Fruit fly (Drosophila melanogaster) whole organism, embryonic: ENCODE measurements around the gene CG3434.
A peak's percentile ranks its signal among the peaks of the same experiment; 100 is the strongest.

Experiments used
- Aef1 ChIP-seq: fragments of 200-800 bp; sonication (Bioruptor generic); IDR thresholded peaks from 3 replicates; pipeline ENCODE4 v1.3.6; 2022; ENCODE audit warnings: missing biosample characterization, missing genetic modification characterization
- Bteb2 ChIP-seq: fragments of 200-800 bp; sonication (Bioruptor generic); optimal IDR thresholded peaks from 2 replicates; lab custom pipeline; 2016; ENCODE audit warnings: missing biosample characterization, missing genetic modification characterization
- C15 ChIP-seq: fragments of 200-800 bp; sonication (Bioruptor generic); IDR thresholded peaks from 3 replicates; pipeline ENCODE4 v1.3.6; 2022; ENCODE audit warnings: missing biosample characterization, missing genetic modification characterization
- CG10267 ChIP-seq: fragments of 200-800 bp; sonication (Bioruptor generic); optimal IDR thresholded peaks from 2 replicates; lab custom pipeline; 2018; ENCODE audit warnings: missing biosample characterization, mild to moderate bottlenecking, missing genetic modification characterization, moderate library complexity
- CG10979 ChIP-seq: fragments of 200-800 bp; sonication (Bioruptor generic); optimal IDR thresholded peaks from 2 replicates; lab custom pipeline; 2018; ENCODE audit warnings: missing biosample characterization, mild to moderate bottlenecking, missing genetic modification characterization, moderate library complexity
- CG11695 ChIP-seq: fragments of 200-800 bp; sonication (Bioruptor generic); IDR thresholded peaks from 3 replicates; pipeline ENCODE4 v1.3.6; 2022; ENCODE audit warnings: missing biosample characterization, missing genetic modification characterization
- CG11696 ChIP-seq: fragments of 200-800 bp; sonication (Bioruptor generic); IDR thresholded peaks from 2 replicates; pipeline ENCODE4 v1.3.6; 2022; ENCODE audit warnings: missing biosample characterization, missing genetic modification characterization
- CG12071 ChIP-seq: fragments of 200-800 bp; sonication (Bioruptor generic); optimal IDR thresholded peaks from 3 replicates; lab custom pipeline; 2018; ENCODE audit warnings: missing biosample characterization, mild to moderate bottlenecking, missing genetic modification characterization
- CG12659 ChIP-seq: fragments of 200-800 bp; sonication (Bioruptor generic); optimal IDR thresholded peaks from 3 replicates; lab custom pipeline; 2017; ENCODE audit warnings: mild to moderate bottlenecking, missing biosample characterization, missing genetic modification reagents, missing genetic modification characterization
- CG12942 ChIP-seq: fragments of 200-800 bp; sonication (Bioruptor generic); optimal IDR thresholded peaks from 3 replicates; lab custom pipeline; 2016; ENCODE audit warnings: missing biosample characterization, missing genetic modification characterization
- CG13424 ChIP-seq: fragments of 200-800 bp; sonication (Bioruptor generic); optimal IDR thresholded peaks from 2 replicates; lab custom pipeline; 2019; ENCODE audit warnings: missing biosample characterization, mild to moderate bottlenecking, missing genetic modification characterization, moderate library complexity
- CG14965 ChIP-seq: fragments of 200-800 bp; sonication (Bioruptor generic); optimal IDR thresholded peaks from 2 replicates; lab custom pipeline; 2016; ENCODE audit warnings: missing biosample characterization, missing genetic modification characterization, borderline replicate concordance
- CG15011 ChIP-seq: fragments of 200-800 bp; sonication (Bioruptor generic); optimal IDR thresholded peaks from 3 replicates; lab custom pipeline; 2018; ENCODE audit warnings: missing biosample characterization, mild to moderate bottlenecking, missing genetic modification characterization
- CG1529 ChIP-seq: fragments of 200-800 bp; sonication (Bioruptor generic); optimal IDR thresholded peaks from 3 replicates; lab custom pipeline; 2018; ENCODE audit warnings: missing biosample characterization, missing genetic modification characterization
- CG16815 ChIP-seq: fragments of 200-800 bp; sonication (Bioruptor generic); optimal IDR thresholded peaks from 3 replicates; lab custom pipeline; 2017; ENCODE audit warnings: missing biosample characterization, mild to moderate bottlenecking, missing genetic modification characterization
- CG17186 ChIP-seq: fragments of 200-800 bp; sonication (Bioruptor generic); optimal IDR thresholded peaks from 3 replicates; lab custom pipeline; 2017; ENCODE audit warnings: missing biosample characterization, missing genetic modification reagents, missing genetic modification characterization
- CG17612 ChIP-seq: fragments of 200-800 bp; sonication (Bioruptor generic); IDR thresholded peaks from 2 replicates; pipeline ENCODE4 v1.3.6; 2022; ENCODE audit warnings: missing biosample characterization, missing genetic modification characterization
- CG17912 ChIP-seq: fragments of 200-800 bp; sonication (Bioruptor generic); optimal IDR thresholded peaks from 2 replicates; lab custom pipeline; 2018; ENCODE audit warnings: missing biosample characterization, mild to moderate bottlenecking, missing genetic modification characterization
- CG1832 ChIP-seq: fragments of 200-800 bp; sonication (Bioruptor generic); optimal IDR thresholded peaks from 2 replicates; lab custom pipeline; 2017; ENCODE audit warnings: missing biosample characterization, mild to moderate bottlenecking, missing genetic modification characterization, inconsistent platforms
- CG31365 ChIP-seq: fragments of 200-800 bp; sonication (Bioruptor generic); optimal IDR thresholded peaks from 2 replicates; lab custom pipeline; 2018; ENCODE audit warnings: missing biosample characterization, mild to moderate bottlenecking, missing genetic modification characterization
- CG3726 ChIP-seq: fragments of 200-800 bp; sonication (Bioruptor generic); IDR thresholded peaks from 3 replicates; pipeline ENCODE4, ENCODE4 v1.3.6; 2022; ENCODE audit warnings: missing biosample characterization, missing genetic modification characterization
- CG5245 ChIP-seq: fragments of 200-800 bp; sonication (Bioruptor generic); optimal IDR thresholded peaks from 3 replicates; lab custom pipeline; 2016; ENCODE audit warnings: missing biosample characterization, missing genetic modification characterization
- CG6272 ChIP-seq: fragments of 200-800 bp; sonication (Bioruptor generic); IDR thresholded peaks from 2 replicates; pipeline ENCODE4 v1.3.6; 2022; ENCODE audit warnings: missing biosample characterization, missing genetic modification characterization
- CG7372 ChIP-seq: fragments of 200-800 bp; sonication (Bioruptor generic); IDR thresholded peaks from 2 replicates; pipeline ENCODE4 v1.3.6; 2022; ENCODE audit warnings: missing biosample characterization, missing genetic modification characterization
- CG7556 ChIP-seq: fragments of 200-800 bp; sonication (Bioruptor generic); optimal IDR thresholded peaks from 2 replicates; lab custom pipeline; 2017; ENCODE audit warnings: missing biosample characterization, mild to moderate bottlenecking, missing genetic modification characterization
- Camta ChIP-seq: fragments of 200-800 bp; sonication (Bioruptor generic); optimal IDR thresholded peaks from 2 replicates; lab custom pipeline; 2016; ENCODE audit warnings: missing biosample characterization, missing genetic modification characterization
- Dbx ChIP-seq: fragments of 200-800 bp; sonication (Bioruptor generic); IDR thresholded peaks from 3 replicates; pipeline ENCODE4 v1.3.6; 2022; ENCODE audit warnings: missing biosample characterization, missing genetic modification characterization
- Fer3 ChIP-seq: fragments of 200-800 bp; sonication (Bioruptor generic); optimal IDR thresholded peaks from 2 replicates; lab custom pipeline; 2018; ENCODE audit warnings: missing biosample characterization, mild to moderate bottlenecking, missing genetic modification characterization, moderate library complexity
- Gug ChIP-seq: fragments of 200-800 bp; sonication (Bioruptor generic); IDR thresholded peaks from 4 replicates; pipeline ENCODE4 v1.3.6; 2022; ENCODE audit warnings: missing biosample characterization, missing genetic modification characterization
- NC2α ChIP-seq: fragments of 200-800 bp; sonication (Bioruptor generic); optimal IDR thresholded peaks from 2 replicates; lab custom pipeline; 2016; ENCODE audit warnings: missing biosample characterization, missing genetic modification characterization
- Pdp1 ChIP-seq, 2 experiments: fragments of 200-800 bp; sonication (Bioruptor generic); optimal IDR thresholded peaks; 3 replicates each; lab custom pipeline; 2016; ENCODE audit warnings: missing biosample characterization in 2 of 2, missing genetic modification characterization in 2 of 2, mild to moderate bottlenecking in 1 of 2, moderate library complexity in 1 of 2
- Rx ChIP-seq: fragments of 200-800 bp; sonication (Bioruptor generic); IDR thresholded peaks from 2 replicates; pipeline ENCODE4 v1.3.6; 2022; ENCODE audit warnings: missing biosample characterization, missing genetic modification characterization
- Sin3A ChIP-seq: fragments of >200 bp; optimal IDR thresholded peaks from 2 replicates; lab custom pipeline; 2018
- Sry-δ ChIP-seq: fragments of 200-800 bp; sonication (Bioruptor generic); optimal IDR thresholded peaks from 2 replicates; lab custom pipeline; 2016; ENCODE audit warnings: missing biosample characterization, missing genetic modification characterization
- Vsx1 ChIP-seq: fragments of 200-800 bp; sonication (Bioruptor generic); optimal IDR thresholded peaks from 2 replicates; lab custom pipeline; 2017; ENCODE audit warnings: missing biosample characterization, mild to moderate bottlenecking, missing genetic modification characterization, missing genetic modification reagents
- ato ChIP-seq: fragments of 200-800 bp; sonication (Bioruptor generic); IDR thresholded peaks from 2 replicates; pipeline ENCODE4 v1.3.6; 2022; ENCODE audit warnings: missing biosample characterization, missing genetic modification characterization; ENCODE audit not compliant: partially characterized antibody
- bigmax ChIP-seq: fragments of 200-800 bp; sonication (Bioruptor generic); optimal IDR thresholded peaks from 2 replicates; lab custom pipeline; 2018; ENCODE audit warnings: missing biosample characterization, mild to moderate bottlenecking, missing genetic modification characterization
- br ChIP-seq: fragments of >200 bp; optimal IDR thresholded peaks from 2 replicates; lab custom pipeline; 2017
- bsh ChIP-seq, 2 experiments: fragments of 200-800 bp; sonication (Bioruptor generic); optimal IDR thresholded peaks; 2 replicates each; lab custom pipeline; 2017 to 2018; ENCODE audit warnings: mild to moderate bottlenecking in 2 of 2, missing biosample characterization in 2 of 2, missing genetic modification characterization in 2 of 2, moderate library complexity in 1 of 2
- croc ChIP-seq: fragments of 200-800 bp; sonication (Bioruptor generic); conservative IDR thresholded peaks from 3 replicates; pipeline ENCODE4 v1.3.6; 2022; ENCODE audit warnings: missing biosample characterization, missing genetic modification characterization
- esg ChIP-seq: fragments of 200-800 bp; sonication (Bioruptor generic); conservative IDR thresholded peaks from 2 replicates; pipeline ENCODE4 v1.3.6; 2022; ENCODE audit warnings: missing biosample characterization, missing genetic modification characterization
- fu2 ChIP-seq: fragments of 200-800 bp; sonication (Bioruptor generic); optimal IDR thresholded peaks from 2 replicates; lab custom pipeline; 2016; ENCODE audit warnings: missing biosample characterization, missing genetic modification characterization
- grn ChIP-seq: fragments of 200-800 bp; sonication (Bioruptor generic); optimal IDR thresholded peaks from 3 replicates; lab custom pipeline; 2017; ENCODE audit warnings: missing biosample characterization, missing genetic modification characterization
- gsb ChIP-seq: fragments of 200-800 bp; sonication (Bioruptor generic); IDR thresholded peaks from 2 replicates; pipeline ENCODE4 v1.3.6; 2022; ENCODE audit warnings: missing biosample characterization, missing genetic modification characterization
- hth ChIP-seq: fragments of >200 bp; optimal IDR thresholded peaks from 2 replicates; lab custom pipeline; 2017; ENCODE audit warnings: inconsistent platforms
- nom ChIP-seq: fragments of 200-800 bp; sonication (Bioruptor generic); optimal IDR thresholded peaks from 2 replicates; lab custom pipeline; 2017; ENCODE audit warnings: missing biosample characterization, missing genetic modification characterization, mild to moderate bottlenecking, moderate library complexity, missing genetic modification reagents
- pb ChIP-seq: fragments of 200-800 bp; sonication (Bioruptor generic); optimal IDR thresholded peaks from 3 replicates; lab custom pipeline; 2016; ENCODE audit warnings: missing biosample characterization, missing genetic modification characterization
- slbo ChIP-seq: fragments of 200-800 bp; sonication (Bioruptor generic); IDR thresholded peaks from 2 replicates; pipeline ENCODE4 v1.3.6; 2022; ENCODE audit warnings: missing biosample characterization, missing genetic modification characterization
- tin ChIP-seq: fragments of 200-800 bp; sonication (Bioruptor generic); optimal IDR thresholded peaks from 3 replicates; lab custom pipeline; 2016; ENCODE audit warnings: missing biosample characterization, missing genetic modification characterization
- wek ChIP-seq: fragments of 200-800 bp; sonication (Bioruptor generic); optimal IDR thresholded peaks from 3 replicates; lab custom pipeline; 2018; ENCODE audit warnings: missing biosample characterization, mild to moderate bottlenecking, missing genetic modification characterization, moderate library complexity
- yki ChIP-seq: fragments of >200 bp; optimal IDR thresholded peaks from 3 replicates; lab custom pipeline; 2018

CG3434 gene

DNA sequence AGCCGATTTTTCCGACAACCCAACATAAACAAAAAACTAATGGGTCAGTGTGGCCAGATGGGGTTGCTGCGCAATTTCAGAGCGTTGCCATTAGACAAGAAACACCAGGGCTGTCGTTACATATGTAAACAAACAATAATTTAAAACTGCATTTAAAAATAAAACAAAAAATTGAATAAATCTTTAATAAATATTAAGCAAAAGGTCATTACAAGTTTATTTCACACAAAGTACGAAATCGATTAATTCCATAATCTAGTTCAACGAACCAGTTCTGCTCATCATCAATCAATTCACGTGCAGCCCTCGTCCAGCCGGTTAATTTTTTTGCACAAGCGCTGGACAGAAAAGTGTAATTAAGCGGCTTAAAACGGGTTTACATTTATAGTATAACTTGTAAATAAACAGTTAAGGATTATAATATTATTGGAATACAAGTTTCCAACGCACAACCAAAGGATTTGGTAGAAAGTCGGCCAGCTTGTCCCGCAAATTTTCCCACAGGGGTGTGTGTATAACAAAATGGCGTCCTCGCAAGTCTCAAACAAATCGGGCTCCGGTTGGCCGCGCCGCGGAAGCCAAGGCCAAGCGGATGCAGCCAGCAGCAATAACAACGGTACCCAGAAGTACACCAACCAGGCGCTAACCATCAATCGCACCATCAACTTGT is 49.7 kb downstream of the CG3434 start, which contains the start of the genes CG4022 and Cpsf5 (continued):
- TF ChIP-seq NC2α = no peak
- peak; percentile 73 for TF ChIP-seq CG12942 (GFP tag; lab: Kevin White, UChicago)
- TF ChIP-seq Pdp1 (GFP tag; optimal IDR thresholded peaks at IDR 0.05; lab: Kevin White, UChicago) = peak; percentile 70 to 79
- TF ChIP-seq Vsx1 = no peak
- TF ChIP-seq CG31365 (tag; lab: Kevin White, UChicago) = peak; percentile 13
- peak; percentile 28 for TF ChIP-seq nom (GFP tag; lab: Kevin White, UChicago)
- TF ChIP-seq Dbx (GFP tag; lab: Robert Waterston, UW) = peak; percentile 93
- peak; percentile 90 for TF ChIP-seq CG17186 (GFP tag; lab: Kevin White, UChicago)
- peak; percentile 58; the same call in 3 of the 4 replicates for TF ChIP-seq Gug (GFP tag; lab: Robert Waterston, UW)
- TF ChIP-seq CG1832 (GFP tag; lab: Kevin White, UChicago) = no peak
- peak; percentile 29 for TF ChIP-seq CG15011 (GFP tag; lab: Kevin White, UChicago)
- peak; percentile 31 for TF ChIP-seq pb (GFP tag; lab: Kevin White, UChicago)
- TF ChIP-seq croc = peak; percentile 73
- peak; percentile 78 for TF ChIP-seq CG7556 (GFP tag; lab: Kevin White, UChicago)
- peak; percentile 79; the same call in 1 of the 3 replicates for TF ChIP-seq C15 (GFP tag; lab: Robert Waterston, UW)
- TF ChIP-seq CG7372 = peak; percentile 84
- peak; percentile 78 for TF ChIP-seq Fer3 (tag; lab: Kevin White, UChicago)
- peak; percentile 66 for TF ChIP-seq CG6272
- TF ChIP-seq gsb = peak; percentile 39; the same call in 1 of the 2 replicates
- no peak for TF ChIP-seq hth (lab: Kevin White, UChicago)
- TF ChIP-seq CG10267 (tag; lab: Kevin White, UChicago) = peak; percentile 81
- TF ChIP-seq yki (lab: Kevin White, UChicago) = no peak
- peak; percentile 42 for TF ChIP-seq Sry-δ (GFP tag; lab: Kevin White, UChicago)
- TF ChIP-seq CG12071 (GFP tag; lab: Kevin White, UChicago) = peak; percentile 27
- TF ChIP-seq Camta (GFP tag; lab: Kevin White, UChicago) = peak; percentile 61
- TF ChIP-seq CG1529 = peak; percentile 76
- no peak for TF ChIP-seq ato (GFP tag; lab: Robert Waterston, UW)
- TF ChIP-seq fu2 (GFP tag; lab: Kevin White, UChicago) = no peak
- peak; percentile 90 for TF ChIP-seq slbo
- no peak for TF ChIP-seq CG3726 (GFP tag; lab: Robert Waterston, UW)
- peak; percentile 38; the same call in 1 of the 2 replicates for TF ChIP-seq Rx (GFP tag; lab: Robert Waterston, UW)
- TF ChIP-seq esg (GFP tag; lab: Robert Waterston, UW) = peak; percentile 79
- TF ChIP-seq CG11695 (GFP tag; lab: Robert Waterston, UW) = peak; percentile 73
- peak; percentile 34 for TF ChIP-seq bigmax (GFP tag; lab: Kevin White, UChicago)
- TF ChIP-seq CG10979 (tag; lab: Kevin White, UChicago) = peak; percentile 74
- TF ChIP-seq tin (GFP tag; lab: Kevin White, UChicago) = peak; percentile 81
- TF ChIP-seq CG14965 (GFP tag; lab: Kevin White, UChicago) = no peak
- TF ChIP-seq Bteb2 (GFP tag; lab: Kevin White, UChicago) = peak; percentile 48
- no peak for TF ChIP-seq CG17612
- TF ChIP-seq CG17912 = peak; percentile 56
- TF ChIP-seq br = no peak
- TF ChIP-seq CG12659 (GFP tag; lab: Kevin White, UChicago) = peak; percentile 91
- TF ChIP-seq wek (GFP tag; lab: Kevin White, UChicago) = no peak
- peak; percentile 92 for TF ChIP-seq CG13424 (tag; lab: Kevin White, UChicago)
- TF ChIP-seq grn (GFP tag; lab: Kevin White, UChicago) = peak; percentile 35
- TF ChIP-seq Sin3A (lab: Kevin White, UChicago) = peak; percentile 77
- TF ChIP-seq Aef1 = peak; percentile 76
- peak; percentile 70 for TF ChIP-seq CG16815 (GFP tag; lab: Kevin White, UChicago)
- TF ChIP-seq CG5245 (GFP tag; lab: Kevin White, UChicago) = peak; percentile 65
- peak in 1 of 2 experiments; percentile 87 for TF ChIP-seq bsh (GFP tag; optimal IDR thresholded peaks at IDR 0.05; lab: Kevin White, UChicago)
- TF ChIP-seq CG11696 = peak; percentile 61
